Fruit fly (Drosophila melanogaster): Measurements from ENCODE around the gene CG17917.

CG17917 gene

dm6 chr3R:6334906-6335433, 6.8 kb upstream of the CG17917 start, which contains the start of gene Osi19:
Osi19 (plus strand) TSS chr3R:6335362.
- no peak for TF ChIP-seq Myc (optimal IDR thresholded peaks at IDR 0.05)
- TF ChIP-seq insv (optimal IDR thresholded peaks at IDR 0.05), result no peak
- no peak for TF ChIP-seq h (optimal IDR thresholded peaks at IDR 0.05)
- TF ChIP-seq psq (optimal IDR thresholded peaks at IDR 0.05), result no peak

dm6 chr3R:6337397-6337796, 4.4 kb upstream of the CG17917 start:
- TF ChIP-seq ttk (optimal IDR thresholded peaks at IDR 0.05) (no peak), h (optimal IDR thresholded peaks at IDR 0.05) (no peak), Sin3A (optimal IDR thresholded peaks at IDR 0.05) (no peak), insv (optimal IDR thresholded peaks at IDR 0.05) (no peak), psq (optimal IDR thresholded peaks at IDR 0.05) (no peak), Myc (optimal IDR thresholded peaks at IDR 0.05) (no peak)

- no peak for TF ChIP-seq Myc (optimal IDR thresholded peaks at IDR 0.05)
- TF ChIP-seq h (optimal IDR thresholded peaks at IDR 0.05), result no peak
- no peak for TF ChIP-seq ttk (optimal IDR thresholded peaks at IDR 0.05)
- no peak for TF ChIP-seq Sin3A (optimal IDR thresholded peaks at IDR 0.05)
- no peak for TF ChIP-seq psq (optimal IDR thresholded peaks at IDR 0.05)
- TF ChIP-seq insv (optimal IDR thresholded peaks at IDR 0.05), result no peak
Observed at dm6 chr3R:6339795-6340194, 2.0 kb upstream of the CG17917 start, which contains the start of gene Osi20. Osi20 (plus strand) TSS chr3R:6340095.

- no peak for TF ChIP-seq h (optimal IDR thresholded peaks at IDR 0.05)
- TF ChIP-seq Sin3A (optimal IDR thresholded peaks at IDR 0.05), result no peak
- TF ChIP-seq ttk (optimal IDR thresholded peaks at IDR 0.05), result no peak
- no peak for TF ChIP-seq Myc (optimal IDR thresholded peaks at IDR 0.05)
- no peak for TF ChIP-seq psq (optimal IDR thresholded peaks at IDR 0.05)
- TF ChIP-seq insv (optimal IDR thresholded peaks at IDR 0.05), result no peak
Observed at dm6 chr3R:6342702-6343101, 934 bp downstream of the CG17917 start, which contains the start of gene CG10298. CG10298 (plus strand) TSS chr3R:6343002.

- TF ChIP-seq Sin3A (optimal IDR thresholded peaks at IDR 0.05) (no peak), h (optimal IDR thresholded peaks at IDR 0.05) (no peak), insv (optimal IDR thresholded peaks at IDR 0.05) (no peak), ttk (optimal IDR thresholded peaks at IDR 0.05) (no peak), Myc (optimal IDR thresholded peaks at IDR 0.05) (no peak), psq (optimal IDR thresholded peaks at IDR 0.05) (no peak)
Observed at dm6 chr3R:6343396-6344239, 1.9 kb downstream of the CG17917 start, which contains the start of gene CG17919. CG17919 (plus strand) TSS chr3R:6344029.

dm6 chr3R:6345814-6346213, 4.0 kb downstream of the CG17917 start, which contains the start of the genes SmD2 and CG18048:
SmD2 (minus strand) TSS chr3R:6345911.
CG18048 (plus strand) TSS chr3R:6346111.
- no peak for TF ChIP-seq h (optimal IDR thresholded peaks at IDR 0.05)
- no peak for TF ChIP-seq insv (optimal IDR thresholded peaks at IDR 0.05)

- TF ChIP-seq insv (optimal IDR thresholded peaks at IDR 0.05) (no peak), h (optimal IDR thresholded peaks at IDR 0.05) (no peak), psq (optimal IDR thresholded peaks at IDR 0.05) (no peak), Sin3A (optimal IDR thresholded peaks at IDR 0.05) (no peak), ttk (optimal IDR thresholded peaks at IDR 0.05) (no peak), Myc (optimal IDR thresholded peaks at IDR 0.05) (no peak)
Observed at dm6 chr3R:6348943-6349342, 7.2 kb downstream of the CG17917 start, which contains the start of gene Hr83. Hr83 (plus strand) TSS chr3R:6349243.

dm6 chr3R:6350755-6351154, 9.0 kb downstream of the CG17917 start, which contains the start of gene Pak:
Pak (plus strand) TSS chr3R:6350896.
- TF ChIP-seq h (optimal IDR thresholded peaks at IDR 0.05), result no peak
- TF ChIP-seq ttk (optimal IDR thresholded peaks at IDR 0.05), result no peak
- TF ChIP-seq psq (optimal IDR thresholded peaks at IDR 0.05), result no peak
- TF ChIP-seq Myc (optimal IDR thresholded peaks at IDR 0.05), result no peak
- TF ChIP-seq insv (optimal IDR thresholded peaks at IDR 0.05), result no peak
- TF ChIP-seq Sin3A (optimal IDR thresholded peaks at IDR 0.05), result no peak

- TF ChIP-seq insv (optimal IDR thresholded peaks at IDR 0.05), result no peak
- TF ChIP-seq h (optimal IDR thresholded peaks at IDR 0.05), result no peak
- TF ChIP-seq ttk (optimal IDR thresholded peaks at IDR 0.05), result no peak
- no peak for TF ChIP-seq psq (optimal IDR thresholded peaks at IDR 0.05)
- no peak for TF ChIP-seq Sin3A (optimal IDR thresholded peaks at IDR 0.05)
- TF ChIP-seq Myc (optimal IDR thresholded peaks at IDR 0.05), result no peak
Observed at dm6 chr3R:6351181-6351580, 9.4 kb downstream of the CG17917 start.

dm6 chr3R:6351696-6352378, 10.1 kb downstream of the CG17917 start:
- TF ChIP-seq Myc (optimal IDR thresholded peaks at IDR 0.05) (no peak), psq (optimal IDR thresholded peaks at IDR 0.05) (no peak), insv (optimal IDR thresholded peaks at IDR 0.05) (no peak), h (optimal IDR thresholded peaks at IDR 0.05) (no peak), Sin3A (optimal IDR thresholded peaks at IDR 0.05) (no peak), ttk (optimal IDR thresholded peaks at IDR 0.05) (no peak)

dm6 chr3R:6352436-6352835, 10.7 kb downstream of the CG17917 start:
- TF ChIP-seq h (optimal IDR thresholded peaks at IDR 0.05) (no peak), Sin3A (optimal IDR thresholded peaks at IDR 0.05) (no peak), psq (optimal IDR thresholded peaks at IDR 0.05) (no peak), insv (optimal IDR thresholded peaks at IDR 0.05) (no peak), Myc (optimal IDR thresholded peaks at IDR 0.05) (no peak), ttk (optimal IDR thresholded peaks at IDR 0.05) (no peak)
